Worm (Caenorhabditis elegans): ENCODE measurements around the gene srsy-2.

Gene srsy-2

ce11 chrII:6177975-6178742, 48.7 kb downstream of the srsy-2 start:
- TF ChIP-seq unc-86 (tag; optimal IDR thresholded peaks at IDR 0.05), result no peak
- peak; percentile 6 for TF ChIP-seq elt-2 (tag; optimal IDR thresholded peaks at IDR 0.05)

- no peak for TF ChIP-seq unc-42 (tag; optimal IDR thresholded peaks at IDR 0.05)
- TF ChIP-seq ceh-9 (tag; optimal IDR thresholded peaks at IDR 0.05), result no peak
- TF ChIP-seq nfya-1 (tag; optimal IDR thresholded peaks at IDR 0.05), result no peak
- no peak for TF ChIP-seq fkh-6 (tag; optimal IDR thresholded peaks at IDR 0.05)
- TF ChIP-seq hlh-8 (tag; optimal IDR thresholded peaks at IDR 0.05), result no peak
- TF ChIP-seq pat-9 (tag; optimal IDR thresholded peaks at IDR 0.05), result no peak
- TF ChIP-seq pax-1 (tag; optimal IDR thresholded peaks at IDR 0.05), result no peak
- no peak for TF ChIP-seq pha-4 (tag; optimal IDR thresholded peaks at IDR 0.05)
- TF ChIP-seq ceh-24 (tag; optimal IDR thresholded peaks at IDR 0.05), result no peak
- TF ChIP-seq hlh-13 (GFP tag; optimal IDR thresholded peaks at IDR 0.05), result no peak
- TF ChIP-seq ceh-18 (tag; optimal IDR thresholded peaks at IDR 0.05), result no peak
- no peak for TF ChIP-seq nhr-11 (tag; optimal IDR thresholded peaks at IDR 0.05)
- no peak for TF ChIP-seq sox-4 (tag; optimal IDR thresholded peaks at IDR 0.05)
- TF ChIP-seq Y22D7AL.16 (tag; optimal IDR thresholded peaks at IDR 0.05), result no peak
- no peak for TF ChIP-seq gmeb-2 (tag; optimal IDR thresholded peaks at IDR 0.05)
- no peak for TF ChIP-seq tbx-2 (tag; optimal IDR thresholded peaks at IDR 0.05)
- TF ChIP-seq ceh-19 (GFP tag; optimal IDR thresholded peaks at IDR 0.05), result no peak
- TF ChIP-seq ets-4 (tag; optimal IDR thresholded peaks at IDR 0.05), result no peak
- no peak for TF ChIP-seq hlh-6 (tag; optimal IDR thresholded peaks at IDR 0.05)
- TF ChIP-seq eyg-1 (tag; optimal IDR thresholded peaks at IDR 0.05), result no peak
These were observed 50.6 kb downstream of the srsy-2 start for ce11 chrII:6176154-6176897.

ce11 chrII:6175027-6175426, 51.9 kb downstream of the srsy-2 start:
- no peak for TF ChIP-seq hlh-30 (tag; optimal IDR thresholded peaks at IDR 0.05; ENCODE audit: insufficient read depth)
- no peak for TF ChIP-seq mec-3 (tag; optimal IDR thresholded peaks at IDR 0.05; ENCODE audit: borderline replicate concordance)
- TF ChIP-seq unc-42 (tag; optimal IDR thresholded peaks at IDR 0.05), result peak; percentile 12

Data from whole organism, late embryonic.